Fruit fly (Drosophila melanogaster): Measurements from ENCODE around the gene CG33500.

Gene CG33500

dm6 chr3L:11542948-11543347 is 34.5 kb downstream of the CG33500 start (continued):
- TF ChIP-seq CG14965 (GFP tag; optimal IDR thresholded peaks at IDR 0.05; ENCODE audit: borderline replicate concordance) (no peak), sd (tag; optimal IDR thresholded peaks at IDR 0.05) (peak; percentile 10), lbe (GFP tag; optimal IDR thresholded peaks at IDR 0.05) (no peak), CG18011 (GFP tag; optimal IDR thresholded peaks at IDR 0.05) (no peak), sens (GFP tag) (peak; percentile 77), Lhr (GFP tag; optimal IDR thresholded peaks at IDR 0.05) (no peak), caup (GFP tag; optimal IDR thresholded peaks at IDR 0.05; ENCODE audit: severe bottlenecking) (no peak), CG2678 (tag; optimal IDR thresholded peaks at IDR 0.05) (peak; percentile 16), CG1602 (GFP tag; optimal IDR thresholded peaks at IDR 0.05) (no peak)

- 0 out of 2 replicates have a peak, but pooled peaks have one; percentile 7 for TF ChIP-seq Ptx1 (GFP tag; IDR thresholded peaks at IDR 0.05)
- TF ChIP-seq bcd (GFP tag; optimal IDR thresholded peaks at IDR 0.05) = no peak
- TF ChIP-seq lmd (GFP tag; IDR thresholded peaks at IDR 0.05) = 0 out of 2 replicates have a peak, but pooled peaks have one; percentile 16
- TF ChIP-seq al (GFP tag; IDR thresholded peaks at IDR 0.05) = no peak
- no peak for TF ChIP-seq hkb (optimal IDR thresholded peaks at IDR 0.05)
- TF ChIP-seq hkb (GFP tag; IDR thresholded peaks at IDR 0.05) = 0 out of 2 replicates have a peak, but pooled peaks have one; percentile 20
- TF ChIP-seq CG11247 (GFP tag; IDR thresholded peaks at IDR 0.05) = 0 out of 2 replicates have a peak, but pooled peaks have one; percentile 30
- TF ChIP-seq tio (GFP tag; optimal IDR thresholded peaks at IDR 0.05) = peak; percentile 4
- 0 out of 2 replicates have a peak, but pooled peaks have one; percentile 34 for TF ChIP-seq CG32532 (GFP tag; IDR thresholded peaks at IDR 0.05)
- 0 out of 2 replicates have a peak, but pooled peaks have one; percentile 15 for TF ChIP-seq HLH3B (GFP tag; IDR thresholded peaks at IDR 0.05)
- peak; percentile 30 for TF ChIP-seq nom (GFP tag; optimal IDR thresholded peaks at IDR 0.05)
- no peak for TF ChIP-seq CG32767 (GFP tag; IDR thresholded peaks at IDR 0.05)
Measured at dm6 chr3L:11543681-11544299, 35.4 kb downstream of the CG33500 start.

- no peak for TF ChIP-seq CG17385 (GFP tag; optimal IDR thresholded peaks at IDR 0.05)
- no peak for TF ChIP-seq Hmx (GFP tag; optimal IDR thresholded peaks at IDR 0.05)
- no peak for TF ChIP-seq sob (GFP tag; IDR thresholded peaks at IDR 0.05)
- TF ChIP-seq grau (tag; optimal IDR thresholded peaks at IDR 0.05) = peak; percentile 71
- TF ChIP-seq fd3F (GFP tag; optimal IDR thresholded peaks at IDR 0.05) = no peak
- no peak for TF ChIP-seq CG3726 (GFP tag; IDR thresholded peaks at IDR 0.05)
- TF ChIP-seq chinmo (GFP tag; IDR thresholded peaks at IDR 0.05; ENCODE audit: partially characterized antibody) = 0 out of 4 replicates have a peak, but pooled peaks have one; percentile 39
- TF ChIP-seq sqz (GFP tag; optimal IDR thresholded peaks at IDR 0.05) = peak; percentile 29
- TF ChIP-seq Vsx1 (GFP tag; optimal IDR thresholded peaks at IDR 0.05) = peak; percentile 47
- TF ChIP-seq Bgb (GFP tag; IDR thresholded peaks at IDR 0.05; ENCODE audit: partially characterized antibody) = no peak
- TF ChIP-seq dm (GFP tag; optimal IDR thresholded peaks at IDR 0.05) = no peak
- peak; percentile 77 for TF ChIP-seq kni (GFP tag; optimal IDR thresholded peaks at IDR 0.05)
- TF ChIP-seq CG3163 (GFP tag; optimal IDR thresholded peaks at IDR 0.05) = no peak
Measured at dm6 chr3L:11547302-11547994, 39.0 kb downstream of the CG33500 start.

dm6 chr3L:11548009-11548408 is 39.6 kb downstream of the CG33500 start:
- TF ChIP-seq mirr (GFP tag; optimal IDR thresholded peaks at IDR 0.05) = no peak
- TF ChIP-seq vvl (GFP tag; IDR thresholded peaks at IDR 0.05) = no peak
- TF ChIP-seq al (GFP tag; IDR thresholded peaks at IDR 0.05) = no peak
- no peak for TF ChIP-seq Abd-B (GFP tag; optimal IDR thresholded peaks at IDR 0.05)
- no peak for TF ChIP-seq CG2889 (GFP tag; IDR thresholded peaks at IDR 0.05)
- no peak for TF ChIP-seq prd (optimal IDR thresholded peaks at IDR 0.05)
- TF ChIP-seq prd (GFP tag; IDR thresholded peaks at IDR 0.05) = no peak
- TF ChIP-seq ac (GFP tag; optimal IDR thresholded peaks at IDR 0.05) = no peak
- TF ChIP-seq tio (GFP tag; optimal IDR thresholded peaks at IDR 0.05) = no peak
- no peak for TF ChIP-seq CG17385 (GFP tag; optimal IDR thresholded peaks at IDR 0.05)
- TF ChIP-seq Blimp-1 (GFP tag; optimal IDR thresholded peaks at IDR 0.05) = no peak
- no peak for TF ChIP-seq CG10431 (GFP tag; optimal IDR thresholded peaks at IDR 0.05)
- no peak for TF ChIP-seq lbe (GFP tag; optimal IDR thresholded peaks at IDR 0.05)
- TF ChIP-seq CG11695 (GFP tag; IDR thresholded peaks at IDR 0.05) = no peak
- TF ChIP-seq lov (optimal IDR thresholded peaks at IDR 0.05) = no peak
- 0 out of 3 replicates have a peak, but pooled peaks have one; percentile 33 for TF ChIP-seq lov (GFP tag; IDR thresholded peaks at IDR 0.05)

Data from whole organism, embryonic.